Fruit fly (Drosophila melanogaster): Measurements from ENCODE around the gene Rtel1.

Gene Rtel1

dm6 chrX:5745840-5746815 is 1.4 kb upstream of the Rtel1 start (continued):
- peak; percentile 76 for TF ChIP-seq CG11695 (GFP tag; IDR thresholded peaks at IDR 0.05)
- peak; percentile 0 for TF ChIP-seq CG6254 (GFP tag; optimal IDR thresholded peaks at IDR 0.05)
- TF ChIP-seq croc (GFP tag; conservative IDR thresholded peaks at IDR 0.05), result peak; percentile 51; the same call in 2 of the 3 replicates
- TF ChIP-seq Bdp1 (GFP tag; optimal IDR thresholded peaks at IDR 0.05), result peak; percentile 47
- peak; percentile 70 for TF ChIP-seq CG9215 (GFP tag; IDR thresholded peaks at IDR 0.05)
- TF ChIP-seq ro (GFP tag; IDR thresholded peaks at IDR 0.05), result peak; percentile 52; the same call in 1 of the 2 replicates
- peak in 1 of 2 experiments; percentile 53 for TF ChIP-seq Eip74EF (GFP tag; optimal IDR thresholded peaks at IDR 0.05)
- TF ChIP-seq CG1233 (GFP tag; optimal IDR thresholded peaks at IDR 0.05), result peak; percentile 71
- TF ChIP-seq ranshi (GFP tag; IDR thresholded peaks at IDR 0.05), result peak; percentile 78
- no peak for TF ChIP-seq D (optimal IDR thresholded peaks at IDR 0.05)
- TF ChIP-seq D (GFP tag; optimal IDR thresholded peaks at IDR 0.05), result peak; percentile 70
- peak; percentile 23 for TF ChIP-seq CG10267 (tag; optimal IDR thresholded peaks at IDR 0.05)
- TF ChIP-seq Pdp1 (GFP tag; optimal IDR thresholded peaks at IDR 0.05), result peak in 1 of 2 experiments; percentile 59
- peak; percentile 28 for TF ChIP-seq CG2875 (GFP tag; optimal IDR thresholded peaks at IDR 0.05)
- no peak for TF ChIP-seq ham (GFP tag; IDR thresholded peaks at IDR 0.05)
- TF ChIP-seq tin (GFP tag; optimal IDR thresholded peaks at IDR 0.05), result peak; percentile 42
- peak; percentile 64 for TF ChIP-seq zfh2 (GFP tag; optimal IDR thresholded peaks at IDR 0.05)
- peak; percentile 53 for TF ChIP-seq CG8944 (GFP tag; optimal IDR thresholded peaks at IDR 0.05)
- peak; percentile 87 for TF ChIP-seq crol (GFP tag; IDR thresholded peaks at IDR 0.05)
- TF ChIP-seq Doc3 (GFP tag; IDR thresholded peaks at IDR 0.05; ENCODE audit: partially characterized antibody), result 0 out of 3 replicates have a peak, but pooled peaks have one; percentile 27
- no peak for TF ChIP-seq btn (GFP tag; optimal IDR thresholded peaks at IDR 0.05)
- TF ChIP-seq chn (GFP tag; optimal IDR thresholded peaks at IDR 0.05), result peak; percentile 20
- no peak for TF ChIP-seq rib (GFP tag; IDR thresholded peaks at IDR 0.05)
- no peak for TF ChIP-seq CG3163 (GFP tag; optimal IDR thresholded peaks at IDR 0.05)
- TF ChIP-seq fd64A (GFP tag; optimal IDR thresholded peaks at IDR 0.05), result peak; percentile 13
- peak; percentile 63 for TF ChIP-seq CG8388 (GFP tag; optimal IDR thresholded peaks at IDR 0.05)
- TF ChIP-seq Hey (tag; optimal IDR thresholded peaks at IDR 0.05), result peak; percentile 51
- no peak for TF ChIP-seq luna (GFP tag; optimal IDR thresholded peaks at IDR 0.05)
- TF ChIP-seq CG9727 (GFP tag; optimal IDR thresholded peaks at IDR 0.05), result peak; percentile 53
- TF ChIP-seq CG31224 (GFP tag; IDR thresholded peaks at IDR 0.05), result peak; percentile 56
- TF ChIP-seq CG2199 (GFP tag; IDR thresholded peaks at IDR 0.05), result no peak
- TF ChIP-seq bbx (GFP tag; IDR thresholded peaks at IDR 0.05; ENCODE audit: partially characterized antibody), result no peak
- peak; percentile 75 for TF ChIP-seq CG4328 (GFP tag; optimal IDR thresholded peaks at IDR 0.05)
- TF ChIP-seq sim (GFP tag; IDR thresholded peaks at IDR 0.05), result 0 out of 2 replicates have a peak, but pooled peaks have one; percentile 22
- peak; percentile 35 for TF ChIP-seq zen (tag; optimal IDR thresholded peaks at IDR 0.05)
- peak; percentile 62 for TF ChIP-seq Aef1 (GFP tag; IDR thresholded peaks at IDR 0.05)
- peak; percentile 35; the same call in 1 of the 3 replicates for TF ChIP-seq CG7357 (GFP tag; IDR thresholded peaks at IDR 0.05)
- TF ChIP-seq CG8478 (optimal IDR thresholded peaks at IDR 0.05), result no peak
- TF ChIP-seq HmgD (GFP tag; optimal IDR thresholded peaks at IDR 0.05), result no peak
- peak; percentile 71 for TF ChIP-seq tap (tag; optimal IDR thresholded peaks at IDR 0.05)
- peak; percentile 59; the same call in 1 of the 3 replicates for TF ChIP-seq Dbx (GFP tag; IDR thresholded peaks at IDR 0.05)
- peak; percentile 63 to 77 for TF ChIP-seq bsh (GFP tag; optimal IDR thresholded peaks at IDR 0.05)
- TF ChIP-seq CG17912 (GFP tag; optimal IDR thresholded peaks at IDR 0.05), result peak; percentile 26
- TF ChIP-seq gem (tag; optimal IDR thresholded peaks at IDR 0.05), result peak; percentile 83
- no peak for TF ChIP-seq CG43689 (GFP tag; IDR thresholded peaks at IDR 0.05)
- TF ChIP-seq Nf-YB (GFP tag; optimal IDR thresholded peaks at IDR 0.05), result peak; percentile 34
- TF ChIP-seq CG2129 (GFP tag; IDR thresholded peaks at IDR 0.05; ENCODE audit: partially characterized antibody), result no peak
- peak; percentile 73 for TF ChIP-seq CG12071 (GFP tag; optimal IDR thresholded peaks at IDR 0.05)

Data from whole organism, embryonic.